Worm (Caenorhabditis elegans) whole organism, young adult: ENCODE data around the gene sup-26.

Source experiments
- B0035.1 ChIP-seq: sonication (generic microtip); optimal IDR thresholded peaks from 2 replicates; lab custom pipeline; 2016; ENCODE audit warnings: missing genetic modification characterization, mild to moderate bottlenecking, missing compliant biosample characterization, missing genotype, missing genetic modification reagents
- T26A5.8 ChIP-seq: sonication (generic microtip); optimal IDR thresholded peaks from 2 replicates; lab custom pipeline; 2016; ENCODE audit warnings: missing genetic modification characterization, missing compliant biosample characterization
- ets-4 ChIP-seq: fragments of 200-800 bp; sonication (Bioruptor generic); optimal IDR thresholded peaks from 2 replicates; lab custom pipeline; 2018; ENCODE audit warnings: mild to moderate bottlenecking, missing genetic modification characterization, missing compliant biosample characterization
- ztf-22 ChIP-seq: fragments of 200-800 bp; sonication (Bioruptor generic); optimal IDR thresholded peaks from 2 replicates; lab custom pipeline; 2018; ENCODE audit warnings: mild to moderate bottlenecking, missing genetic modification characterization, moderate library complexity, missing compliant biosample characterization

ce11 chrIII:4228841-4229240 is 51.2 kb downstream of the sup-26 start, which contains the start of gene F43C1.5:
- TF ChIP-seq B0035.1 (tag; lab: Kevin White, UChicago) (no peak), T26A5.8 (no peak), ztf-22 (GFP tag; lab: Kevin White, UChicago) (no peak), ets-4 (GFP tag; lab: Kevin White, UChicago) (no peak)
